Worm (Caenorhabditis elegans) whole organism, L4 larva: Measurements from ENCODE around the gene srh-111.

Experiments used
- Y105C5A.15 ChIP-seq: fragments of 200-800 bp; sonication (Bioruptor generic); IDR thresholded peaks from 2 replicates; pipeline ENCODE4 v1.3.6; 2022; ENCODE audit warnings: missing genetic modification characterization, missing compliant biosample characterization
- aly-2 ChIP-seq: sonication (generic microtip); optimal IDR thresholded peaks from 2 replicates; lab custom pipeline; 2018; ENCODE audit warnings: missing biosample characterization, missing genetic modification characterization
- ceh-62 ChIP-seq: sonication (generic microtip); optimal IDR thresholded peaks from 2 replicates; lab custom pipeline; 2017; ENCODE audit warnings: missing biosample characterization, missing genetic modification characterization
- ces-1 ChIP-seq: fragments of 150-350 bp; sonication (generic microtip); optimal IDR thresholded peaks from 4 replicates; lab custom pipeline; 2014; ENCODE audit warnings: missing biosample characterization, missing genetic modification reagents, missing genetic modification characterization
- fos-1 ChIP-seq: fragments of 150-350 bp; optimal IDR thresholded peaks from 2 replicates; lab custom pipeline; 2014; ENCODE audit warnings: missing biosample characterization, missing genetic modification characterization
- lsy-2 ChIP-seq, 2 experiments: fragments of 150-350 bp in 1 of 2; sonication (generic microtip) in 1 of 2; optimal IDR thresholded peaks; 2 replicates each; lab custom pipeline; 2014 to 2017; ENCODE audit warnings: missing biosample characterization in 2 of 2, missing genetic modification characterization in 2 of 2
- nhr-6 ChIP-seq: fragments of 150-350 bp; optimal IDR thresholded peaks from 2 replicates; lab custom pipeline; 2014; ENCODE audit warnings: missing biosample characterization, missing genetic modification characterization
- pqm-1 ChIP-seq: sonication (generic microtip); optimal IDR thresholded peaks from 2 replicates; lab custom pipeline; 2017; ENCODE audit warnings: missing biosample characterization, missing genetic modification characterization
- rbr-2 ChIP-seq: sonication (generic microtip); optimal IDR thresholded peaks from 2 replicates; lab custom pipeline; 2016; ENCODE audit warnings: missing genotype, missing genetic modification characterization, missing compliant biosample characterization
- snpc-4 ChIP-seq: fragments of 150-350 bp; optimal IDR thresholded peaks from 2 replicates; lab custom pipeline; 2014; ENCODE audit warnings: missing biosample characterization, missing genetic modification characterization
- ztf-11 ChIP-seq: fragments of 150-350 bp; optimal IDR thresholded peaks from 2 replicates; lab custom pipeline; 2014; ENCODE audit warnings: missing biosample characterization, missing genetic modification characterization

ce11 chrV:17532686-17533085, 47.7 kb upstream of the srh-111 start, which contains the start of gene C18D4.3:
- TF ChIP-seq aly-2 (no peak), snpc-4 (no peak), pqm-1 (tag; lab: Kevin White, UChicago) (no peak), lsy-2 (tag; optimal IDR thresholded peaks at IDR 0.05; lab: Kevin White, UChicago) (no peak), ceh-62 (tag; lab: Kevin White, UChicago) (no peak), nhr-6 (tag; lab: Kevin White, UChicago) (no peak), ces-1 (GFP tag; lab: Kevin White, UChicago) (no peak), Y105C5A.15 (GFP tag; lab: Robert Waterston, UW) (no peak), fos-1 (tag; lab: Kevin White, UChicago) (no peak), ztf-11 (no peak), rbr-2 (tag; lab: Kevin White, UChicago) (no peak)
